Worm (Caenorhabditis elegans) whole organism, L4/young adult: ENCODE results near the gene K12H4.7.

ENCODE experiments used
- W03F9.2 ChIP-seq: fragments of 150-350 bp; optimal IDR thresholded peaks from 2 replicates; lab custom pipeline; 2014; ENCODE audit warnings: missing biosample characterization, missing genetic modification characterization
- dao-5 ChIP-seq: sonication (generic microtip); optimal IDR thresholded peaks from 2 replicates; lab custom pipeline; 2016; ENCODE audit warnings: missing genotype, missing genetic modification characterization, moderate library complexity, missing compliant biosample characterization

- TF ChIP-seq dao-5 (no peak), W03F9.2 (no peak)
Measured at ce11 chrIII:8077180-8077579, 26.3 kb upstream of the K12H4.7 start.
